Worm (Caenorhabditis elegans) whole organism, late embryonic: ENCODE data around the gene coa-4.

Source experiments
- ama-1 ChIP-seq: fragments of 150-350 bp; optimal IDR thresholded peaks from 2 replicates; lab custom pipeline; 2014
- che-1 ChIP-seq: sonication (generic microtip); optimal IDR thresholded peaks from 2 replicates; lab custom pipeline; 2016; ENCODE audit warnings: mild to moderate bottlenecking, missing genetic modification characterization, missing compliant biosample characterization
- dmd-4 ChIP-seq: sonication (generic microtip); optimal IDR thresholded peaks from 2 replicates; lab custom pipeline; 2016; ENCODE audit warnings: borderline replicate concordance, missing genetic modification characterization, missing compliant biosample characterization
- elt-2 ChIP-seq: sonication (generic microtip); optimal IDR thresholded peaks from 2 replicates; lab custom pipeline; 2016; ENCODE audit warnings: missing genetic modification reagents, missing genetic modification characterization, missing compliant biosample characterization
- eyg-1 ChIP-seq: sonication (generic microtip); optimal IDR thresholded peaks from 2 replicates; lab custom pipeline; 2016; ENCODE audit warnings: missing genotype, missing genetic modification characterization, missing compliant biosample characterization
- fax-1 ChIP-seq: sonication (generic microtip); optimal IDR thresholded peaks from 2 replicates; lab custom pipeline; 2016; ENCODE audit warnings: missing genotype, missing genetic modification characterization, missing compliant biosample characterization
- fkh-10 ChIP-seq: fragments of 150-350 bp; optimal IDR thresholded peaks from 2 replicates; lab custom pipeline; 2014; ENCODE audit warnings: missing biosample characterization, missing genetic modification reagents, missing genetic modification characterization
- lin-11 ChIP-seq: fragments of 200-800 bp; sonication (Bioruptor generic); optimal IDR thresholded peaks from 2 replicates; lab custom pipeline; 2018; ENCODE audit warnings: mild to moderate bottlenecking, missing genetic modification characterization, missing compliant biosample characterization
- nhr-11 ChIP-seq: fragments of 150-350 bp; optimal IDR thresholded peaks from 2 replicates; lab custom pipeline; 2014; ENCODE audit warnings: missing biosample characterization, missing genetic modification characterization
- pha-2 ChIP-seq: sonication (generic microtip); optimal IDR thresholded peaks from 2 replicates; lab custom pipeline; 2017; ENCODE audit warnings: mild to moderate bottlenecking, missing genetic modification characterization, missing compliant biosample characterization
- pqm-1 ChIP-seq: sonication (generic microtip); optimal IDR thresholded peaks from 2 replicates; lab custom pipeline; 2016; ENCODE audit warnings: missing genetic modification characterization, missing compliant biosample characterization
- sox-4 ChIP-seq: sonication (generic microtip); optimal IDR thresholded peaks from 2 replicates; lab custom pipeline; 2017; ENCODE audit warnings: mild to moderate bottlenecking, missing genetic modification characterization, inconsistent platforms, missing compliant biosample characterization
- zip-5 ChIP-seq: sonication (generic microtip); optimal IDR thresholded peaks from 2 replicates; lab custom pipeline; 2016; ENCODE audit warnings: missing genetic modification characterization, missing compliant biosample characterization

- TF ChIP-seq che-1 (tag; lab: Kevin White, UChicago) (no peak), fkh-10 (GFP tag; lab: Kevin White, UChicago) (no peak), zip-5 (tag; lab: Kevin White, UChicago) (no peak), eyg-1 (tag; lab: Kevin White, UChicago) (no peak), nhr-11 (tag; lab: Kevin White, UChicago) (no peak), lin-11 (tag; lab: Kevin White, UChicago) (no peak), dmd-4 (tag; lab: Kevin White, UChicago) (no peak), fax-1 (tag; lab: Kevin White, UChicago) (no peak), pqm-1 (no peak), ama-1 (lab: Kevin White, UChicago) (no peak), pha-2 (no peak), sox-4 (tag; lab: Kevin White, UChicago) (no peak), elt-2 (no peak)
These were observed 31.0 kb upstream of the coa-4 start, which contains the start of gene pezo-1 for ce11 chrIV:9366411-9366810.
